Worm (Caenorhabditis elegans) whole organism, L2 larva: Measurements from ENCODE around the gene acl-6.

Experiments
- C34F6.9 ChIP-seq: fragments of 150-350 bp; optimal IDR thresholded peaks from 2 replicates; lab custom pipeline; 2014; ENCODE audit warnings: missing biosample characterization, missing genetic modification characterization
- F13H6.1 ChIP-seq: sonication (generic microtip); optimal IDR thresholded peaks from 2 replicates; lab custom pipeline; 2016; ENCODE audit warnings: missing genetic modification characterization, missing compliant biosample characterization
- R02D3.7 ChIP-seq: fragments of 150-350 bp; optimal IDR thresholded peaks from 2 replicates; lab custom pipeline; 2014; ENCODE audit warnings: missing biosample characterization, missing genetic modification characterization
- Y55F3AM.14 ChIP-seq: fragments of 200-800 bp; sonication (Bioruptor generic); optimal IDR thresholded peaks from 2 replicates; lab custom pipeline; 2018; ENCODE audit warnings: mild to moderate bottlenecking, missing genetic modification characterization, missing compliant biosample characterization
- ZK546.5 ChIP-seq: sonication (generic microtip); optimal IDR thresholded peaks from 2 replicates; lab custom pipeline; 2017; ENCODE audit warnings: missing biosample characterization, missing genetic modification characterization
- alr-1 ChIP-seq: fragments of 150-350 bp; optimal IDR thresholded peaks from 2 replicates; lab custom pipeline; 2014; ENCODE audit warnings: missing biosample characterization, missing genetic modification characterization
- aly-2 ChIP-seq: fragments of 150-350 bp; optimal IDR thresholded peaks from 2 replicates; lab custom pipeline; 2014; ENCODE audit warnings: missing biosample characterization, missing genetic modification characterization
- blmp-1 ChIP-seq: sonication (generic microtip); optimal IDR thresholded peaks from 2 replicates; lab custom pipeline; 2017; ENCODE audit warnings: missing genetic modification characterization, mild to moderate bottlenecking, missing compliant biosample characterization, antibody characterized with exemption, moderate library complexity; ENCODE audit not compliant: insufficient read depth
- ceh-16 ChIP-seq: fragments of 150-350 bp; optimal IDR thresholded peaks from 2 replicates; lab custom pipeline; 2014; ENCODE audit warnings: missing biosample characterization, missing genetic modification characterization
- ceh-82 ChIP-seq: fragments of 150-350 bp; optimal IDR thresholded peaks from 2 replicates; lab custom pipeline; 2014; ENCODE audit warnings: missing biosample characterization, missing genetic modification characterization
- crh-2 ChIP-seq: sonication (generic microtip); optimal IDR thresholded peaks from 2 replicates; lab custom pipeline; 2017; ENCODE audit warnings: missing biosample characterization, missing genetic modification characterization
- dmd-4 ChIP-seq: sonication (generic microtip); optimal IDR thresholded peaks from 2 replicates; lab custom pipeline; 2017; ENCODE audit warnings: missing biosample characterization, missing genetic modification characterization
- egl-27 ChIP-seq: sonication (generic microtip); optimal IDR thresholded peaks from 3 replicates; lab custom pipeline; 2017; ENCODE audit warnings: missing biosample characterization, missing genetic modification reagents, missing genetic modification characterization
- elt-1 ChIP-seq: fragments of 150-350 bp; optimal IDR thresholded peaks from 2 replicates; lab custom pipeline; 2014; ENCODE audit warnings: missing biosample characterization, missing genetic modification characterization
- elt-3 ChIP-seq: sonication (generic microtip); optimal IDR thresholded peaks from 2 replicates; lab custom pipeline; 2017; ENCODE audit warnings: missing biosample characterization, missing genetic modification characterization
- fos-1 ChIP-seq: fragments of 150-350 bp; optimal IDR thresholded peaks from 2 replicates; lab custom pipeline; 2014; ENCODE audit warnings: missing biosample characterization, missing genetic modification characterization
- gmeb-1 ChIP-seq: fragments of 150-350 bp; optimal IDR thresholded peaks from 2 replicates; lab custom pipeline; 2014; ENCODE audit warnings: missing biosample characterization, missing genetic modification characterization
- lin-11 ChIP-seq: fragments of 150-350 bp; sonication (generic microtip); optimal IDR thresholded peaks from 2 replicates; lab custom pipeline; 2014; ENCODE audit warnings: missing biosample characterization, missing genetic modification characterization, inconsistent platforms, mixed read lengths
- lin-13 ChIP-seq: fragments of 150-350 bp; optimal IDR thresholded peaks from 2 replicates; lab custom pipeline; 2014; ENCODE audit warnings: missing biosample characterization, missing genetic modification reagents, missing genetic modification characterization
- lin-39 ChIP-seq: fragments of 150-350 bp; optimal IDR thresholded peaks from 2 replicates; lab custom pipeline; 2014; ENCODE audit warnings: missing biosample characterization, missing genetic modification reagents, missing genetic modification characterization
- lsy-2 ChIP-seq, 2 experiments: fragments of 150-350 bp in 1 of 2; sonication (generic microtip) in 1 of 2; optimal IDR thresholded peaks; 2 replicates each; lab custom pipeline; 2014 to 2017; ENCODE audit warnings: missing biosample characterization in 2 of 2, missing genetic modification characterization in 2 of 2
- mab-5 ChIP-seq: fragments of 150-350 bp; optimal IDR thresholded peaks from 2 replicates; lab custom pipeline; 2014; ENCODE audit warnings: missing biosample characterization, missing genetic modification characterization
- mdl-1 ChIP-seq, 2 experiments: fragments of 150-350 bp in 1 of 2; sonication (generic microtip) in 1 of 2; optimal IDR thresholded peaks; 2 replicates each; lab custom pipeline; 2017; ENCODE audit warnings: missing biosample characterization in 2 of 2, missing genetic modification characterization in 2 of 2
- nhr-10 ChIP-seq: sonication (generic microtip); optimal IDR thresholded peaks from 2 replicates; lab custom pipeline; 2017; ENCODE audit warnings: missing biosample characterization, missing genetic modification characterization
- nhr-11 ChIP-seq: fragments of 150-350 bp; optimal IDR thresholded peaks from 2 replicates; lab custom pipeline; 2014; ENCODE audit warnings: missing biosample characterization, missing genetic modification characterization
- nhr-12 ChIP-seq: fragments of 150-350 bp; optimal IDR thresholded peaks from 2 replicates; lab custom pipeline; 2014; ENCODE audit warnings: missing biosample characterization, missing genetic modification characterization
- nhr-129 ChIP-seq: fragments of 150-350 bp; optimal IDR thresholded peaks from 2 replicates; lab custom pipeline; 2014; ENCODE audit warnings: missing biosample characterization, missing genetic modification characterization
- nhr-21 ChIP-seq: fragments of 150-350 bp; optimal IDR thresholded peaks from 2 replicates; lab custom pipeline; 2014; ENCODE audit warnings: missing biosample characterization, missing genetic modification characterization
- nhr-237 ChIP-seq: fragments of 150-350 bp; optimal IDR thresholded peaks from 2 replicates; lab custom pipeline; 2014; ENCODE audit warnings: missing biosample characterization, missing genetic modification characterization
- nhr-25 ChIP-seq: fragments of 150-350 bp; sonication (generic microtip); optimal IDR thresholded peaks from 3 replicates; lab custom pipeline; 2014; ENCODE audit warnings: missing biosample characterization, missing genetic modification characterization
- nhr-6 ChIP-seq: fragments of 150-350 bp; optimal IDR thresholded peaks from 2 replicates; lab custom pipeline; 2014; ENCODE audit warnings: missing biosample characterization, missing genetic modification characterization
- nhr-77 ChIP-seq: fragments of 150-350 bp; optimal IDR thresholded peaks from 2 replicates; lab custom pipeline; 2014; ENCODE audit warnings: missing biosample characterization, missing genetic modification characterization
- peb-1 ChIP-seq: fragments of 150-350 bp; optimal IDR thresholded peaks from 2 replicates; lab custom pipeline; 2014; ENCODE audit warnings: missing biosample characterization, missing genetic modification characterization
- sem-4 ChIP-seq: fragments of 150-350 bp; optimal IDR thresholded peaks from 2 replicates; lab custom pipeline; 2014; ENCODE audit warnings: missing biosample characterization, missing genetic modification reagents, missing genetic modification characterization
- skn-1 ChIP-seq: sonication (generic microtip); optimal IDR thresholded peaks from 2 replicates; lab custom pipeline; 2017; ENCODE audit warnings: missing biosample characterization, missing genetic modification characterization
- sma-3 ChIP-seq: sonication (generic microtip); optimal IDR thresholded peaks from 2 replicates; lab custom pipeline; 2016; ENCODE audit warnings: missing genetic modification reagents, missing genetic modification characterization, missing compliant biosample characterization
- sma-9 ChIP-seq, 2 experiments: fragments of 150-350 bp in 1 of 2; sonication (generic microtip) in 1 of 2; optimal IDR thresholded peaks; 2 replicates each; lab custom pipeline; 2014 to 2016; ENCODE audit warnings: missing genetic modification characterization in 2 of 2, mild to moderate bottlenecking in 1 of 2, missing biosample characterization in 1 of 2, missing compliant biosample characterization in 1 of 2, missing genetic modification reagents in 1 of 2, moderate library complexity in 1 of 2
- snpc-4 ChIP-seq: fragments of 150-350 bp; optimal IDR thresholded peaks from 2 replicates; lab custom pipeline; 2014; ENCODE audit warnings: missing biosample characterization, missing genetic modification characterization
- unc-39 ChIP-seq: fragments of 150-350 bp; optimal IDR thresholded peaks from 2 replicates; lab custom pipeline; 2014; ENCODE audit warnings: missing biosample characterization, missing genetic modification characterization
- unc-55 ChIP-seq: fragments of 150-350 bp; sonication (generic microtip); optimal IDR thresholded peaks from 3 replicates; lab custom pipeline; 2014; ENCODE audit warnings: missing biosample characterization, missing genetic modification reagents, missing genetic modification characterization
- unc-62 ChIP-seq: fragments of 150-350 bp; optimal IDR thresholded peaks from 2 replicates; lab custom pipeline; 2014; ENCODE audit warnings: missing biosample characterization, missing genetic modification reagents, missing genetic modification characterization
- zag-1 ChIP-seq: fragments of 150-350 bp; optimal IDR thresholded peaks from 2 replicates; lab custom pipeline; 2014; ENCODE audit warnings: missing biosample characterization, missing genetic modification characterization
- ztf-11 ChIP-seq: sonication (generic microtip); optimal IDR thresholded peaks from 2 replicates; lab custom pipeline; 2017; ENCODE audit warnings: missing biosample characterization, missing genetic modification characterization
- ztf-4 ChIP-seq: fragments of 150-350 bp; optimal IDR thresholded peaks from 2 replicates; lab custom pipeline; 2014; ENCODE audit warnings: missing biosample characterization, missing genetic modification characterization

The acl-6 gene

ce11 chrV:5433020-5433419, at the start of gene acl-6:
Gene acl-6 (plus strand): TSS chrV:5433386.
- TF ChIP-seq zag-1 (tag; lab: Kevin White, UChicago) (no peak), sem-4 (tag; lab: Kevin White, UChicago) (no peak), snpc-4 (tag; lab: Kevin White, UChicago) (no peak), ztf-4 (tag; lab: Kevin White, UChicago) (no peak), nhr-10 (tag; lab: Kevin White, UChicago) (no peak), nhr-6 (tag; lab: Kevin White, UChicago) (no peak), elt-1 (tag; lab: Kevin White, UChicago) (no peak), alr-1 (tag; lab: Kevin White, UChicago) (no peak), nhr-11 (tag; lab: Kevin White, UChicago) (no peak), crh-2 (tag; lab: Kevin White, UChicago) (peak; percentile 75), blmp-1 (tag; lab: Kevin White, UChicago) (no peak), lin-11 (tag; lab: Kevin White, UChicago) (no peak), unc-39 (no peak), gmeb-1 (tag; lab: Kevin White, UChicago) (peak; percentile 91), ztf-11 (tag; lab: Kevin White, UChicago) (no peak), C34F6.9 (tag; lab: Kevin White, UChicago) (peak; percentile 75), F13H6.1 (no peak), Y55F3AM.14 (GFP tag; lab: Kevin White, UChicago) (no peak), lin-13 (GFP tag; lab: Kevin White, UChicago) (peak; percentile 37), sma-9 (GFP tag; optimal IDR thresholded peaks at IDR 0.05; lab: Kevin White, UChicago) (peak; percentile 80), sma-9 (tag; optimal IDR thresholded peaks at IDR 0.05; lab: Kevin White, UChicago) (no peak), elt-3 (tag; lab: Kevin White, UChicago) (no peak), ceh-16 (tag; lab: Kevin White, UChicago) (no peak), mab-5 (no peak), egl-27 (peak; percentile 37), nhr-25 (tag; lab: Kevin White, UChicago) (no peak), dmd-4 (no peak), R02D3.7 (tag; lab: Kevin White, UChicago) (no peak), lsy-2 (tag; optimal IDR thresholded peaks at IDR 0.05; lab: Kevin White, UChicago) (peak in 1 of 2 experiments; percentile 70), unc-55 (GFP tag; lab: Kevin White, UChicago) (peak; percentile 66), nhr-237 (tag; lab: Kevin White, UChicago) (no peak), ZK546.5 (tag; lab: Kevin White, UChicago) (no peak), fos-1 (tag; lab: Kevin White, UChicago) (peak; percentile 94), mdl-1 (tag; optimal IDR thresholded peaks at IDR 0.05; lab: Kevin White, UChicago) (no peak), unc-62 (no peak), nhr-129 (tag; lab: Kevin White, UChicago) (peak; percentile 25), ceh-82 (no peak), nhr-77 (tag; lab: Kevin White, UChicago) (no peak), peb-1 (tag; lab: Kevin White, UChicago) (no peak), nhr-12 (no peak), sma-3 (GFP tag; lab: Kevin White, UChicago) (peak; percentile 54), skn-1 (peak; percentile 64), lin-39 (no peak)
- TF ChIP-seq, all 48 proteins: peak for 12

DNA sequence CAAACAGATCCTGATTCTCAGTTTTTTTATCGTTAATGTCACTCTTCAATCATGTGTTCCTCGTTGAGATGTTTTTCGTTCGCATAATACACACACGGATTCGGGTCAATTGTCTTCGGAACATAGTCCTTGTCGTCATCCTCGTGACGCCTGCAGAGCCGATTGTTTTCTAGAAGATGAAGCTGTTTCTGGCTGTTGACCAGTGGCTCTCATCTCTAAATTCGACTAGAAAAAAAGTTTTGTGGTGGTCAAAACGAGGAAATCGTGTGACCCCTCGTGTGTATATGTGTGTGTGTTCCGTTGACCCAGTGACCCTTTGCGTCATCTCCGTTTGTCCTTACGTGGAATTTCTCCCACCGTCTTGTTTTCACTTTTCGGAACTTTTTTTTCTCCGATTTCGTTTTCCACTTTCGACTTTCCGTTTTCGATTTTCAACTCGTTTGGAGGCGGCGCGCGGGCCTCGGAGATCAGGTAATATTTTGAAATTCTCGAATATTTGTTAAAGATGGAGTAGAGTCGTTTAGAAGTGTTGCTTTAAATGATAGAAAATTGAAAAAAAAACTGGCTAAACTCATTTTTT, 47.2 kb upstream of the acl-6 start, which contains the start of gene C35A11.2:
TSS of gene C35A11.2 (plus strand) at position 386 of the 580 bp plus-strand sequence.
- no peak for TF ChIP-seq unc-39
- TF ChIP-seq sem-4 (tag; lab: Kevin White, UChicago) = no peak
- TF ChIP-seq blmp-1 (tag; lab: Kevin White, UChicago) = peak; percentile 80
- no peak for TF ChIP-seq nhr-6 (tag; lab: Kevin White, UChicago)
- peak; percentile 18 for TF ChIP-seq nhr-21 (tag; lab: Kevin White, UChicago)
- TF ChIP-seq mdl-1 (tag; optimal IDR thresholded peaks at IDR 0.05; lab: Kevin White, UChicago) = no peak
- TF ChIP-seq lin-13 (GFP tag; lab: Kevin White, UChicago) = no peak
- TF ChIP-seq aly-2 = no peak
- TF ChIP-seq nhr-25 (tag; lab: Kevin White, UChicago) = no peak
- TF ChIP-seq, all 48 proteins: peak for 2
